Worm (Caenorhabditis elegans): ENCODE results near the gene D2096.12.

ce11 chrIV:8333988-8334863 lies 29.0 kb upstream of the D2096.12 start, which contains the start of gene his-32:
- TF ChIP-seq Y53G8AR.9 (GFP tag; conservative IDR thresholded peaks at IDR 0.05) (no peak), F10E7.11 (tag; optimal IDR thresholded peaks at IDR 0.05) (no peak), aptf-3 (GFP tag; IDR thresholded peaks at IDR 0.05) (no peak), unc-62 (GFP tag; optimal IDR thresholded peaks at IDR 0.05) (no peak), zfh-2 (GFP tag; conservative IDR thresholded peaks at IDR 0.05) (no peak), F49E8.2 (tag; optimal IDR thresholded peaks at IDR 0.05; ENCODE audit: insufficient read depth) (no peak), tbp1 (GFP tag; optimal IDR thresholded peaks at IDR 0.05) (no peak), athp-1 (tag; optimal IDR thresholded peaks at IDR 0.05) (no peak), hmg-20 (GFP tag; IDR thresholded peaks at IDR 0.05) (no peak), snpc-4 (GFP tag; optimal IDR thresholded peaks at IDR 0.05) (no peak), snpc-4 (tag; optimal IDR thresholded peaks at IDR 0.05) (no peak), nfya-2 (GFP tag; IDR thresholded peaks at IDR 0.05) (no peak), F55B11.4 (tag; optimal IDR thresholded peaks at IDR 0.05; ENCODE audit: borderline replicate concordance, insufficient read depth) (no peak), lin-35 (GFP tag; optimal IDR thresholded peaks at IDR 0.05) (no peak), B0261.1 (tag; optimal IDR thresholded peaks at IDR 0.05) (no peak)
